Worm (Caenorhabditis elegans) whole organism, L4 larva: ENCODE measurements around the gene Y116A8C.30.

Experiments
- fkh-10 ChIP-seq: fragments of 150-350 bp; optimal IDR thresholded peaks from 2 replicates; lab custom pipeline; 2014; ENCODE audit warnings: missing biosample characterization, missing genetic modification reagents, missing genetic modification characterization
- hlh-11 ChIP-seq: fragments of 200-800 bp; sonication (Bioruptor generic); optimal IDR thresholded peaks from 2 replicates; lab custom pipeline; 2018; ENCODE audit warnings: mild to moderate bottlenecking, missing genetic modification characterization, missing compliant biosample characterization
- mep-1 ChIP-seq: fragments of 150-350 bp; sonication (generic microtip); optimal IDR thresholded peaks from 3 replicates; lab custom pipeline; 2014; ENCODE audit warnings: missing biosample characterization, missing genetic modification characterization
- nhr-25 ChIP-seq: sonication (generic microtip); optimal IDR thresholded peaks from 2 replicates; lab custom pipeline; 2017; ENCODE audit warnings: missing genetic modification characterization, mild to moderate bottlenecking, missing compliant biosample characterization, antibody characterized with exemption, moderate library complexity, borderline replicate concordance; ENCODE audit not compliant: insufficient read depth

DNA sequence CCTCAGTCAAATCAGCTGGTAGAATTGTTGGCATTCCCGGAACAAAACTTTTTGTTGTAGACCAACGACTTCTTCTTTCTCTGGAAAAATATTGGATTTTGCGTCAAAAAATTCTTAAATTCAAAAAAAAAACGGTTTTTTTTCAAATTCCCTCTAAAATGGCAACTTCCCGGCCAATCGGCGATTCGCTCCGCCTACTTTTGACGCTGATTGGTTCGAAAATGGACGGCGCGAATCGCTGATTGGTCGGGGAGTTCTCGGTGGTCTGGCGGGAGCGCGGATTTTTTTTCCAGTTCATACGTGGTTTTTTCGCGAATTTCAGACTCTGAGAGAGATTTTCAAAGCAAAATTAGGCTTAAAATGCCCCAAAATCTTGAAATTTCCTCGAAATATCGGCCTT is 5.3 kb upstream of the Y116A8C.30 start:
- TF ChIP-seq nhr-25 (no peak), hlh-11 (tag; lab: Kevin White, UChicago) (no peak), fkh-10 (GFP tag; lab: Kevin White, UChicago) (no peak), mep-1 (tag; lab: Kevin White, UChicago) (no peak)
